Fruit fly (Drosophila melanogaster): ENCODE data around the gene Orct2.
A peak's percentile ranks its signal among the peaks of the same experiment; 100 is the strongest.

The Orct2 gene

dm6 chr3R:24296913-24297312 lies 24.1 kb downstream of the Orct2 start:
- TF ChIP-seq CG5204 (GFP tag; optimal IDR thresholded peaks at IDR 0.05) = no peak
- TF ChIP-seq Clk (GFP tag; optimal IDR thresholded peaks at IDR 0.05) = no peak
- no peak for TF ChIP-seq Hr96 (GFP tag; optimal IDR thresholded peaks at IDR 0.05)
- peak; percentile 89 for TF ChIP-seq kay (GFP tag; ENCODE audit: borderline replicate concordance)
- peak; percentile 64 for TF ChIP-seq cic (GFP tag; optimal IDR thresholded peaks at IDR 0.05)
- no peak for TF ChIP-seq cnc (optimal IDR thresholded peaks at IDR 0.05)
- no peak for TF ChIP-seq pad (GFP tag; optimal IDR thresholded peaks at IDR 0.05)
- no peak for TF ChIP-seq toe (GFP tag; optimal IDR thresholded peaks at IDR 0.05)

dm6 chr3R:24297444-24298146 lies 24.8 kb downstream of the Orct2 start:
- TF ChIP-seq kay (GFP tag; ENCODE audit: borderline replicate concordance) = no peak
- no peak for TF ChIP-seq CG14711 (tag; optimal IDR thresholded peaks at IDR 0.05)
- no peak for TF ChIP-seq ovo (GFP tag; optimal IDR thresholded peaks at IDR 0.05)
- no peak for TF ChIP-seq CG1620 (GFP tag; optimal IDR thresholded peaks at IDR 0.05)

dm6 chr3R:24298534-24298936 lies 25.7 kb downstream of the Orct2 start:
- peak; percentile 40 for TF ChIP-seq CG7045 (GFP tag; optimal IDR thresholded peaks at IDR 0.05)
- no peak for TF ChIP-seq ovo (GFP tag; optimal IDR thresholded peaks at IDR 0.05)
- TF ChIP-seq tj (GFP tag; optimal IDR thresholded peaks at IDR 0.05) = peak; percentile 42
- peak; percentile 23 for TF ChIP-seq CG1620 (GFP tag; optimal IDR thresholded peaks at IDR 0.05)
- peak; percentile 21 for TF ChIP-seq CG11617 (GFP tag; optimal IDR thresholded peaks at IDR 0.05)
- TF ChIP-seq bab1 (GFP tag; optimal IDR thresholded peaks at IDR 0.05) = no peak
- peak; percentile 45 for TF ChIP-seq CG12768 (GFP tag; optimal IDR thresholded peaks at IDR 0.05)
- TF ChIP-seq CG7101 (tag; optimal IDR thresholded peaks at IDR 0.05) = peak; percentile 21
- TF ChIP-seq cnc (optimal IDR thresholded peaks at IDR 0.05) = no peak
- TF ChIP-seq kay (GFP tag; ENCODE audit: borderline replicate concordance) = peak; percentile 81
- peak; percentile 39 for TF ChIP-seq cic (GFP tag; optimal IDR thresholded peaks at IDR 0.05)
- peak; percentile 11 for TF ChIP-seq Mnt (GFP tag; optimal IDR thresholded peaks at IDR 0.05)
- TF ChIP-seq CG5204 (GFP tag; optimal IDR thresholded peaks at IDR 0.05) = peak; percentile 2

dm6 chr3R:24299148-24299547 lies 26.3 kb downstream of the Orct2 start:
- TF ChIP-seq Crg-1 (GFP tag; optimal IDR thresholded peaks at IDR 0.05) (no peak), toe (GFP tag; optimal IDR thresholded peaks at IDR 0.05) (no peak), Clk (GFP tag; optimal IDR thresholded peaks at IDR 0.05) (no peak), cic (GFP tag; optimal IDR thresholded peaks at IDR 0.05) (no peak), CG12768 (GFP tag; optimal IDR thresholded peaks at IDR 0.05) (no peak), bab1 (GFP tag; optimal IDR thresholded peaks at IDR 0.05) (no peak), CG14711 (tag; optimal IDR thresholded peaks at IDR 0.05) (no peak), CG7045 (GFP tag; optimal IDR thresholded peaks at IDR 0.05) (no peak)

dm6 chr3R:24301520-24301919 lies 28.7 kb downstream of the Orct2 start:
- TF ChIP-seq tj (GFP tag; optimal IDR thresholded peaks at IDR 0.05) (peak; percentile 17), Clk (GFP tag; optimal IDR thresholded peaks at IDR 0.05) (no peak), bab1 (GFP tag; optimal IDR thresholded peaks at IDR 0.05) (peak; percentile 36)

- TF ChIP-seq bab1 (GFP tag; optimal IDR thresholded peaks at IDR 0.05) = peak; percentile 44
- no peak for TF ChIP-seq Hr96 (GFP tag; optimal IDR thresholded peaks at IDR 0.05)
These were observed 30.2 kb downstream of the Orct2 start for dm6 chr3R:24303060-24303459.

dm6 chr3R:24318217-24319082 lies 45.6 kb downstream of the Orct2 start, which contains the start of the genes Nab2 and BRWD3:
Gene Nab2 (minus strand): TSS chr3R:24318419.
Gene BRWD3 (plus strand): TSS chr3R:24319000.
- peak; percentile 43 for TF ChIP-seq tj (GFP tag; optimal IDR thresholded peaks at IDR 0.05)
- TF ChIP-seq cnc (optimal IDR thresholded peaks at IDR 0.05) = no peak
- no peak for TF ChIP-seq Clk (GFP tag; optimal IDR thresholded peaks at IDR 0.05)
- TF ChIP-seq CG11617 (GFP tag; optimal IDR thresholded peaks at IDR 0.05) = peak; percentile 46
- TF ChIP-seq pad (GFP tag; optimal IDR thresholded peaks at IDR 0.05) = no peak
- TF ChIP-seq CG33017 (tag; optimal IDR thresholded peaks at IDR 0.05) = no peak
- TF ChIP-seq toe (GFP tag; optimal IDR thresholded peaks at IDR 0.05) = peak; percentile 79
- no peak for TF ChIP-seq CG14711 (tag; optimal IDR thresholded peaks at IDR 0.05)
- no peak for TF ChIP-seq ovo (GFP tag; optimal IDR thresholded peaks at IDR 0.05)
- no peak for TF ChIP-seq cic (GFP tag; optimal IDR thresholded peaks at IDR 0.05)
- peak; percentile 52 for TF ChIP-seq CG7045 (GFP tag; optimal IDR thresholded peaks at IDR 0.05)
- peak; percentile 87 for TF ChIP-seq kay (GFP tag; ENCODE audit: borderline replicate concordance)
- TF ChIP-seq Crg-1 (GFP tag; optimal IDR thresholded peaks at IDR 0.05) = no peak
- peak; percentile 62 for TF ChIP-seq CG7101 (tag; optimal IDR thresholded peaks at IDR 0.05)
- TF ChIP-seq CG5204 (GFP tag; optimal IDR thresholded peaks at IDR 0.05) = no peak
- TF ChIP-seq Hr96 (GFP tag; optimal IDR thresholded peaks at IDR 0.05) = peak; percentile 9
- peak; percentile 37 for TF ChIP-seq CG12768 (GFP tag; optimal IDR thresholded peaks at IDR 0.05)
- peak; percentile 43 for TF ChIP-seq CG1620 (GFP tag; optimal IDR thresholded peaks at IDR 0.05)
- peak; percentile 20 for TF ChIP-seq Mnt (GFP tag; optimal IDR thresholded peaks at IDR 0.05)
- TF ChIP-seq bab1 (GFP tag; optimal IDR thresholded peaks at IDR 0.05) = peak; percentile 16
